Worm (Caenorhabditis elegans) whole organism, young adult: ENCODE results near the gene arl-5.
A peak's percentile ranks its signal among the peaks of the same experiment; 100 is the strongest.

Source experiments
- C06A6.2 ChIP-seq: fragments of 200-800 bp; sonication (Bioruptor generic); conservative IDR thresholded peaks from 2 replicates; pipeline ENCODE4 v1.3.6; 2022; ENCODE audit warnings: missing genetic modification characterization, missing compliant biosample characterization
- C17E4.6 ChIP-seq: fragments of 200-800 bp; sonication (Bioruptor generic); IDR thresholded peaks from 2 replicates; pipeline ENCODE4 v1.3.6; 2022; ENCODE audit warnings: missing genetic modification reagents, missing genetic modification characterization, missing compliant biosample characterization
- D2030.7 ChIP-seq: fragments of 200-800 bp; sonication (Bioruptor generic); IDR thresholded peaks from 2 replicates; pipeline ENCODE4 v1.3.6; 2022; ENCODE audit warnings: missing genetic modification reagents, missing genetic modification characterization, missing compliant biosample characterization
- F10E7.11 ChIP-seq: sonication (generic microtip); optimal IDR thresholded peaks from 2 replicates; lab custom pipeline; 2017; ENCODE audit warnings: mild to moderate bottlenecking, missing genetic modification characterization, moderate library complexity, missing compliant biosample characterization
- F23B12.7 ChIP-seq: sonication (generic microtip); optimal IDR thresholded peaks from 2 replicates; lab custom pipeline; 2017; ENCODE audit warnings: missing genetic modification characterization, mild to moderate bottlenecking, missing compliant biosample characterization, antibody characterized with exemption, moderate library complexity; ENCODE audit not compliant: insufficient read depth
- F52B5.7 ChIP-seq: sonication (generic microtip); optimal IDR thresholded peaks from 2 replicates; lab custom pipeline; 2016; ENCODE audit warnings: mild to moderate bottlenecking, missing genetic modification characterization, missing compliant biosample characterization
- K11D2.4 ChIP-seq: fragments of 200-800 bp; sonication (Bioruptor generic); IDR thresholded peaks from 2 replicates; pipeline ENCODE4 v1.3.6; 2022; ENCODE audit warnings: missing genetic modification reagents, missing genetic modification characterization, missing compliant biosample characterization
- Y95B8A.8 ChIP-seq: fragments of 200-800 bp; sonication (Bioruptor generic); IDR thresholded peaks from 2 replicates; pipeline ENCODE4 v1.3.6; 2022; ENCODE audit warnings: missing genetic modification reagents, missing genetic modification characterization, missing compliant biosample characterization
- akir-1 ChIP-seq: fragments of 200-800 bp; sonication (Bioruptor generic); optimal IDR thresholded peaks from 2 replicates; lab custom pipeline; 2018; ENCODE audit warnings: mild to moderate bottlenecking, missing genetic modification characterization, moderate library complexity, missing compliant biosample characterization
- ama-1 ChIP-seq, 3 experiments: fragments of 150-350 bp in 1 of 3; sonication (generic microtip) in 2 of 3; optimal IDR thresholded peaks; 2 replicates each; lab custom pipeline; 2014 to 2018; ENCODE audit warnings: missing biosample characterization in 2 of 3, missing genetic modification characterization in 2 of 3, missing genetic modification reagents in 2 of 3
- aptf-2 ChIP-seq: fragments of 200-800 bp; sonication (Bioruptor generic); conservative IDR thresholded peaks from 2 replicates; pipeline ENCODE4 v1.3.6; 2022; ENCODE audit warnings: missing genetic modification reagents, missing genetic modification characterization, missing compliant biosample characterization
- attf-6 ChIP-seq: fragments of 200-800 bp; sonication (Bioruptor generic); IDR thresholded peaks from 2 replicates; pipeline ENCODE4 v1.3.6; 2022; ENCODE audit warnings: missing genetic modification reagents, missing genetic modification characterization, missing compliant biosample characterization
- cebp-1 ChIP-seq, 2 experiments: fragments of 200-800 bp in 1 of 2; sonication (Bioruptor generic) in 1 of 2; sonication (generic microtip) in 1 of 2; IDR thresholded peaks in 1 of 2; optimal IDR thresholded peaks in 1 of 2; 2 replicates each; pipeline versions ENCODE4 v1.3.6 to Lab custom; 2017 to 2022; ENCODE audit warnings: missing compliant biosample characterization in 2 of 2, missing genetic modification characterization in 2 of 2, mild to moderate bottlenecking in 1 of 2, missing genetic modification reagents in 1 of 2, moderate library complexity in 1 of 2
- cebp-2 ChIP-seq: fragments of 200-800 bp; sonication (Bioruptor generic); IDR thresholded peaks from 2 replicates; pipeline ENCODE4 v1.3.6; 2022; ENCODE audit warnings: missing genetic modification characterization, missing compliant biosample characterization
- ceh-27 ChIP-seq: fragments of 200-800 bp; sonication (Bioruptor generic); optimal IDR thresholded peaks from 2 replicates; lab custom pipeline; 2018; ENCODE audit warnings: mild to moderate bottlenecking, missing genetic modification characterization, moderate library complexity, missing compliant biosample characterization
- ceh-58 ChIP-seq: fragments of 200-800 bp; sonication (Bioruptor generic); IDR thresholded peaks from 2 replicates; pipeline ENCODE4 v1.3.6; 2022; ENCODE audit warnings: missing genetic modification characterization, missing compliant biosample characterization
- dox-1 ChIP-seq: fragments of 200-800 bp; sonication (Bioruptor generic); IDR thresholded peaks from 2 replicates; pipeline ENCODE4 v1.3.6; 2022; ENCODE audit warnings: missing genetic modification reagents, missing genetic modification characterization, missing compliant biosample characterization
- dpff-1 ChIP-seq: sonication (generic microtip); optimal IDR thresholded peaks from 2 replicates; lab custom pipeline; 2017; ENCODE audit warnings: mild to moderate bottlenecking, missing genetic modification characterization, missing compliant biosample characterization
- egl-44 ChIP-seq: fragments of 200-800 bp; sonication (Bioruptor generic); IDR thresholded peaks from 2 replicates; pipeline ENCODE4 v1.3.6; 2022; ENCODE audit warnings: missing genetic modification reagents, missing genetic modification characterization, missing compliant biosample characterization
- ekl-4 ChIP-seq: fragments of 200-800 bp; sonication (Bioruptor generic); IDR thresholded peaks from 2 replicates; pipeline ENCODE4 v1.3.6; 2022; ENCODE audit warnings: missing genetic modification reagents, missing genetic modification characterization, missing compliant biosample characterization
- gei-17 ChIP-seq: fragments of 200-800 bp; sonication (Bioruptor generic); optimal IDR thresholded peaks from 2 replicates; lab custom pipeline; 2018; ENCODE audit warnings: mild to moderate bottlenecking, missing genetic modification characterization, missing compliant biosample characterization
- hlh-12 ChIP-seq: sonication (generic microtip); optimal IDR thresholded peaks from 2 replicates; lab custom pipeline; 2016; ENCODE audit warnings: missing genetic modification characterization, missing compliant biosample characterization
- hmg-1.2 ChIP-seq: fragments of 200-800 bp; sonication (Bioruptor generic); IDR thresholded peaks from 2 replicates; pipeline ENCODE4 v1.3.6; 2022; ENCODE audit warnings: missing genetic modification reagents, missing genetic modification characterization, missing compliant biosample characterization
- lin-40 ChIP-seq: sonication (generic microtip); optimal IDR thresholded peaks from 2 replicates; lab custom pipeline; 2016; ENCODE audit warnings: missing genetic modification characterization, mild to moderate bottlenecking, missing compliant biosample characterization, missing genotype, missing genetic modification reagents
- lin-54 ChIP-seq: fragments of 200-800 bp; sonication (Bioruptor generic); optimal IDR thresholded peaks from 2 replicates; lab custom pipeline; 2018; ENCODE audit warnings: mild to moderate bottlenecking, missing genetic modification characterization, missing compliant biosample characterization
- lsl-1 ChIP-seq: fragments of 200-800 bp; sonication (Bioruptor generic); optimal IDR thresholded peaks from 2 replicates; lab custom pipeline; 2018; ENCODE audit warnings: mild to moderate bottlenecking, missing genetic modification characterization, moderate library complexity, missing compliant biosample characterization
- lsy-27 ChIP-seq: sonication (generic microtip); optimal IDR thresholded peaks from 2 replicates; lab custom pipeline; 2017; ENCODE audit warnings: missing genetic modification characterization, mild to moderate bottlenecking, missing compliant biosample characterization, antibody characterized with exemption, missing genotype, borderline replicate concordance; ENCODE audit not compliant: insufficient read depth
- madf-8 ChIP-seq: fragments of 200-800 bp; sonication (Bioruptor generic); conservative IDR thresholded peaks from 2 replicates; pipeline ENCODE4 v1.3.6; 2022; ENCODE audit warnings: missing genetic modification reagents, missing genetic modification characterization, missing compliant biosample characterization
- mcd-1 ChIP-seq: fragments of 200-800 bp; sonication (Bioruptor generic); IDR thresholded peaks from 2 replicates; pipeline ENCODE4 v1.3.6; 2022; ENCODE audit warnings: missing genetic modification reagents, missing genetic modification characterization, missing compliant biosample characterization
- nfya-2 ChIP-seq: fragments of 200-800 bp; sonication (Bioruptor generic); IDR thresholded peaks from 2 replicates; pipeline ENCODE4 v1.3.6; 2022; ENCODE audit warnings: missing genetic modification reagents, missing genetic modification characterization, missing compliant biosample characterization
- nhr-27 ChIP-seq: fragments of 200-800 bp; sonication (Bioruptor generic); optimal IDR thresholded peaks from 2 replicates; lab custom pipeline; 2018; ENCODE audit warnings: mild to moderate bottlenecking, missing genetic modification characterization, moderate library complexity, missing compliant biosample characterization
- pbrm-1 ChIP-seq: fragments of 200-800 bp; sonication (Bioruptor generic); IDR thresholded peaks from 2 replicates; pipeline ENCODE4 v1.3.6; 2022; ENCODE audit warnings: missing genetic modification reagents, missing genetic modification characterization, missing compliant biosample characterization
- rec-8 ChIP-seq, 2 experiments: sonication (generic microtip); optimal IDR thresholded peaks; 2 replicates each; lab custom pipeline; 2016; ENCODE audit warnings: mild to moderate bottlenecking in 2 of 2, missing genetic modification characterization in 2 of 2, missing genetic modification reagents in 2 of 2, missing genotype in 2 of 2, missing biosample characterization in 1 of 2, missing compliant biosample characterization in 1 of 2, moderate library complexity in 1 of 2
- rpc-1 ChIP-seq, 2 experiments: fragments of 150-350 bp in 1 of 2; sonication (generic microtip) in 1 of 2; optimal IDR thresholded peaks; 2 replicates each; lab custom pipeline; 2014 to 2018; ENCODE audit warnings: missing biosample characterization in 1 of 2, missing genetic modification characterization in 1 of 2, missing genetic modification reagents in 1 of 2, missing genotype in 1 of 2
- sdz-38 ChIP-seq: sonication (generic microtip); optimal IDR thresholded peaks from 2 replicates; lab custom pipeline; 2016; ENCODE audit warnings: missing genotype, missing genetic modification characterization, missing compliant biosample characterization
- snpc-3.4 ChIP-seq: sonication (generic microtip); optimal IDR thresholded peaks from 2 replicates; lab custom pipeline; 2017; ENCODE audit warnings: missing genetic modification characterization, mild to moderate bottlenecking, missing compliant biosample characterization, antibody characterized with exemption, moderate library complexity, missing genotype, missing genetic modification reagents
- snpc-4 ChIP-seq, 5 experiments: fragments of 150-350 bp in 1 of 5; sonication (generic microtip) in 4 of 5; optimal IDR thresholded peaks; 2 replicates each; lab custom pipeline; 2014 to 2018; ENCODE audit warnings: missing genetic modification characterization in 5 of 5, missing biosample characterization in 3 of 5, antibody characterized with exemption in 2 of 5, mild to moderate bottlenecking in 2 of 5, missing compliant biosample characterization in 2 of 5, missing genotype in 2 of 5, moderate library complexity in 2 of 5, missing genetic modification reagents in 1 of 5
- sptf-2 ChIP-seq: fragments of 200-800 bp; sonication (Bioruptor generic); optimal IDR thresholded peaks from 2 replicates; lab custom pipeline; 2018; ENCODE audit warnings: mild to moderate bottlenecking, missing genetic modification characterization, missing compliant biosample characterization
- tlf-1 ChIP-seq: fragments of 200-800 bp; sonication (Bioruptor generic); optimal IDR thresholded peaks from 2 replicates; lab custom pipeline; 2018; ENCODE audit warnings: mild to moderate bottlenecking, missing genetic modification characterization, missing compliant biosample characterization
- zfh-2 ChIP-seq: fragments of 200-800 bp; sonication (Bioruptor generic); conservative IDR thresholded peaks from 2 replicates; pipeline ENCODE4 v1.3.6; 2022; ENCODE audit warnings: missing genetic modification reagents, missing genetic modification characterization, missing compliant biosample characterization
- ztf-22 ChIP-seq: fragments of 200-800 bp; sonication (Bioruptor generic); optimal IDR thresholded peaks from 2 replicates; lab custom pipeline; 2018; ENCODE audit warnings: mild to moderate bottlenecking, missing genetic modification characterization, moderate library complexity, missing compliant biosample characterization
- ztf-25 ChIP-seq: fragments of 200-800 bp; sonication (Bioruptor generic); IDR thresholded peaks from 2 replicates; pipeline ENCODE4 v1.3.6; 2022; ENCODE audit warnings: missing genetic modification reagents, missing genetic modification characterization, missing compliant biosample characterization
- ztf-26 ChIP-seq: sonication (generic microtip); optimal IDR thresholded peaks from 2 replicates; lab custom pipeline; 2017; ENCODE audit warnings: missing genetic modification characterization, missing compliant biosample characterization
- ztf-28 ChIP-seq: fragments of 200-800 bp; sonication (Bioruptor generic); IDR thresholded peaks from 2 replicates; pipeline ENCODE4 v1.3.6; 2022; ENCODE audit warnings: missing genetic modification reagents, missing genetic modification characterization, missing compliant biosample characterization

The arl-5 gene

ce11 chrIII:9827163-9827951 lies 4.3 kb downstream of the arl-5 start, which contains the start of the genes ZK632.10 and ZK632.11 (continued):
- TF ChIP-seq Y95B8A.8 (GFP tag; lab: Robert Waterston, UW) (no peak), nhr-27 (tag; lab: Kevin White, UChicago) (no peak), rec-8 (tag; optimal IDR thresholded peaks at IDR 0.05; lab: Kevin White, UChicago) (no peak), cebp-1 (GFP tag; IDR thresholded peaks at IDR 0.05; lab: Robert Waterston, UW) (peak; percentile 91), cebp-1 (tag; optimal IDR thresholded peaks at IDR 0.05; lab: Kevin White, UChicago) (peak; percentile 89), aptf-2 (no peak), hmg-1.2 (GFP tag; lab: Robert Waterston, UW) (peak; percentile 44; the same call in 1 of the 2 replicates), hlh-12 (tag; lab: Kevin White, UChicago) (no peak), ztf-28 (GFP tag; lab: Robert Waterston, UW) (no peak), F23B12.7 (tag; lab: Kevin White, UChicago) (peak; percentile 73), akir-1 (no peak), ama-1 (optimal IDR thresholded peaks at IDR 0.05; lab: Kevin White, UChicago) (no peak), ama-1 (GFP tag; optimal IDR thresholded peaks at IDR 0.05; lab: Kevin White, UChicago) (no peak), snpc-4 (GFP tag; optimal IDR thresholded peaks at IDR 0.05; lab: Kevin White, UChicago) (no peak), snpc-4 (tag; optimal IDR thresholded peaks at IDR 0.05; lab: Kevin White, UChicago) (peak in 2 of 4 experiments; percentile 16 to 42), zfh-2 (GFP tag; lab: Robert Waterston, UW) (no peak), nfya-2 (no peak), pbrm-1 (GFP tag; lab: Robert Waterston, UW) (peak; percentile 56), madf-8 (GFP tag; lab: Robert Waterston, UW) (no peak), attf-6 (no peak), F52B5.7 (no peak), lin-54 (GFP tag; lab: Kevin White, UChicago) (peak; percentile 31), egl-44 (no peak), cebp-2 (no peak), mcd-1 (GFP tag; lab: Robert Waterston, UW) (no peak), ztf-26 (tag; lab: Kevin White, UChicago) (no peak), K11D2.4 (GFP tag; lab: Robert Waterston, UW) (no peak), C17E4.6 (GFP tag; lab: Robert Waterston, UW) (no peak), gei-17 (no peak), lin-40 (tag; lab: Kevin White, UChicago) (no peak), rpc-1 (optimal IDR thresholded peaks at IDR 0.05; lab: Kevin White, UChicago) (no peak), rpc-1 (tag; optimal IDR thresholded peaks at IDR 0.05; lab: Kevin White, UChicago) (no peak), tlf-1 (no peak), ztf-25 (no peak), lsl-1 (peak; percentile 83), D2030.7 (GFP tag; lab: Robert Waterston, UW) (peak; percentile 33; the same call in 1 of the 2 replicates), ceh-58 (no peak), sdz-38 (tag; lab: Kevin White, UChicago) (no peak), snpc-3.4 (tag; lab: Kevin White, UChicago) (no peak), C06A6.2 (GFP tag; lab: Robert Waterston, UW) (no peak), ceh-27 (GFP tag; lab: Kevin White, UChicago) (peak; percentile 20), dpff-1 (tag; lab: Kevin White, UChicago) (no peak), F10E7.11 (tag; lab: Kevin White, UChicago) (no peak), dox-1 (GFP tag; lab: Robert Waterston, UW) (0 out of 2 replicates have a peak, but pooled peaks have one; percentile 20), ztf-22 (GFP tag; lab: Kevin White, UChicago) (no peak), ekl-4 (no peak), sptf-2 (GFP tag; lab: Kevin White, UChicago) (no peak), lsy-27 (tag; lab: Kevin White, UChicago) (no peak)
